Fruit fly (Drosophila melanogaster) whole organism, embryonic: ENCODE data around the gene Srr.

ENCODE experiments used
- B-H1 ChIP-seq: fragments of 200-800 bp; sonication (Bioruptor generic); IDR thresholded peaks from 3 replicates; pipeline ENCODE4 v1.3.6; 2022; ENCODE audit warnings: missing biosample characterization, missing genetic modification characterization
- CG10543 ChIP-seq: fragments of 200-800 bp; sonication (Bioruptor generic); optimal IDR thresholded peaks from 3 replicates; lab custom pipeline; 2017; ENCODE audit warnings: missing biosample characterization, mild to moderate bottlenecking, missing genetic modification characterization, moderate library complexity
- CG11398 ChIP-seq: fragments of 200-800 bp; sonication (Bioruptor generic); optimal IDR thresholded peaks from 2 replicates; lab custom pipeline; 2016; ENCODE audit warnings: missing biosample characterization, missing genetic modification characterization
- CG11696 ChIP-seq: fragments of 200-800 bp; sonication (Bioruptor generic); IDR thresholded peaks from 2 replicates; pipeline ENCODE4 v1.3.6; 2022; ENCODE audit warnings: missing biosample characterization, missing genetic modification characterization
- CG12769 ChIP-seq: fragments of 200-800 bp; sonication (Bioruptor generic); optimal IDR thresholded peaks from 2 replicates; lab custom pipeline; 2019; ENCODE audit warnings: missing biosample characterization, mild to moderate bottlenecking, missing genetic modification characterization, moderate library complexity
- CG13424 ChIP-seq: fragments of 200-800 bp; sonication (Bioruptor generic); optimal IDR thresholded peaks from 2 replicates; lab custom pipeline; 2019; ENCODE audit warnings: missing biosample characterization, mild to moderate bottlenecking, missing genetic modification characterization, moderate library complexity
- CG15601 ChIP-seq: fragments of 200-800 bp; sonication (Bioruptor generic); optimal IDR thresholded peaks from 3 replicates; lab custom pipeline; 2019; ENCODE audit warnings: missing biosample characterization, mild to moderate bottlenecking, missing genetic modification characterization, moderate library complexity
- CG2199 ChIP-seq: fragments of 200-800 bp; sonication (Bioruptor generic); IDR thresholded peaks from 3 replicates; pipeline ENCODE4 v1.3.6; 2022; ENCODE audit warnings: missing biosample characterization, missing genetic modification characterization
- CG2678 ChIP-seq: fragments of 200-800 bp; sonication (Bioruptor generic); optimal IDR thresholded peaks from 3 replicates; lab custom pipeline; 2019; ENCODE audit warnings: missing biosample characterization, mild to moderate bottlenecking, missing genetic modification characterization, moderate library complexity
- CG30403 ChIP-seq: fragments of 200-800 bp; sonication (Bioruptor generic); optimal IDR thresholded peaks from 3 replicates; lab custom pipeline; 2016; ENCODE audit warnings: missing biosample characterization, missing genetic modification characterization
- CG32772 ChIP-seq: fragments of 200-800 bp; sonication (Bioruptor generic); IDR thresholded peaks from 2 replicates; pipeline ENCODE4 v1.3.6; 2022; ENCODE audit warnings: missing biosample characterization, missing genetic modification characterization
- CG34376 ChIP-seq: fragments of 200-800 bp; sonication (Bioruptor generic); optimal IDR thresholded peaks from 2 replicates; lab custom pipeline; 2018; ENCODE audit warnings: missing biosample characterization, mild to moderate bottlenecking, missing genetic modification characterization
- CG7786 ChIP-seq: fragments of 200-800 bp; sonication (Bioruptor generic); optimal IDR thresholded peaks from 2 replicates; lab custom pipeline; 2016; ENCODE audit warnings: missing biosample characterization, missing genetic modification characterization
- Hr3 ChIP-seq: fragments of 200-800 bp; sonication (Bioruptor generic); optimal IDR thresholded peaks from 3 replicates; lab custom pipeline; 2016; ENCODE audit warnings: missing biosample characterization, missing genetic modification characterization
- Hr39 ChIP-seq: fragments of >200 bp; optimal IDR thresholded peaks from 2 replicates; lab custom pipeline; 2017
- Hr78 ChIP-seq, 2 experiments: fragments of 200-800 bp in 1 of 2; fragments of >200 bp in 1 of 2; sonication (Bioruptor generic) in 1 of 2; optimal IDR thresholded peaks; 2 replicates each; lab custom pipeline; 2017 to 2019; ENCODE audit warnings: missing biosample characterization in 2 of 2, missing genetic modification characterization in 2 of 2, mild to moderate bottlenecking in 1 of 2, moderate library complexity in 1 of 2
- Kr ChIP-seq: fragments of 200-800 bp; sonication (Bioruptor generic); optimal IDR thresholded peaks from 2 replicates; lab custom pipeline; 2017; ENCODE audit warnings: missing biosample characterization, mild to moderate bottlenecking, missing genetic modification characterization
- Pdp1 ChIP-seq, 2 experiments: fragments of 200-800 bp; sonication (Bioruptor generic); optimal IDR thresholded peaks; 3 replicates each; lab custom pipeline; 2016; ENCODE audit warnings: missing biosample characterization in 2 of 2, missing genetic modification characterization in 2 of 2, mild to moderate bottlenecking in 1 of 2, moderate library complexity in 1 of 2
- Six4 ChIP-seq: fragments of 200-800 bp; sonication (Bioruptor generic); optimal IDR thresholded peaks from 2 replicates; lab custom pipeline; 2016; ENCODE audit warnings: missing biosample characterization, missing genetic modification characterization
- YL-1 ChIP-seq: fragments of 200-800 bp; sonication (Bioruptor generic); optimal IDR thresholded peaks from 3 replicates; lab custom pipeline; 2017; ENCODE audit warnings: missing biosample characterization, mild to moderate bottlenecking, missing genetic modification characterization
- ash1 ChIP-seq: fragments of 200-800 bp; sonication (Bioruptor generic); optimal IDR thresholded peaks from 2 replicates; lab custom pipeline; 2018; ENCODE audit warnings: missing biosample characterization, mild to moderate bottlenecking, missing genetic modification characterization
- bigmax ChIP-seq: fragments of 200-800 bp; sonication (Bioruptor generic); optimal IDR thresholded peaks from 2 replicates; lab custom pipeline; 2018; ENCODE audit warnings: missing biosample characterization, mild to moderate bottlenecking, missing genetic modification characterization
- chinmo ChIP-seq: fragments of 200-800 bp; sonication (Bioruptor generic); IDR thresholded peaks from 4 replicates; pipeline ENCODE4 v1.3.6; 2022; ENCODE audit warnings: missing biosample characterization, missing genetic modification characterization; ENCODE audit not compliant: partially characterized antibody
- ci ChIP-seq: fragments of 200-800 bp; sonication (Bioruptor generic); IDR thresholded peaks from 3 replicates; pipeline ENCODE4 v1.3.6; 2022; ENCODE audit warnings: missing biosample characterization, missing genetic modification characterization
- crc ChIP-seq: fragments of 200-800 bp; sonication (Bioruptor generic); optimal IDR thresholded peaks from 2 replicates; lab custom pipeline; 2016; ENCODE audit warnings: missing biosample characterization, missing genetic modification characterization
- crol ChIP-seq: fragments of 200-800 bp; sonication (Bioruptor generic); IDR thresholded peaks from 2 replicates; pipeline ENCODE4 v1.3.6; 2022; ENCODE audit warnings: missing biosample characterization, missing genetic modification characterization
- cwo ChIP-seq: fragments of 200-800 bp; sonication (Bioruptor generic); optimal IDR thresholded peaks from 3 replicates; lab custom pipeline; 2017; ENCODE audit warnings: missing biosample characterization, missing genetic modification characterization, mild to moderate bottlenecking, moderate library complexity, missing genetic modification reagents
- ftz-f1 ChIP-seq: fragments of 200-800 bp; sonication (Bioruptor generic); optimal IDR thresholded peaks from 2 replicates; lab custom pipeline; 2016; ENCODE audit warnings: missing biosample characterization, missing genetic modification characterization
- ind ChIP-seq: fragments of 200-800 bp; sonication (Bioruptor generic); optimal IDR thresholded peaks from 3 replicates; lab custom pipeline; 2016; ENCODE audit warnings: missing biosample characterization, missing genetic modification characterization
- insv ChIP-seq, 2 experiments: fragments of 200-800 bp; sonication (Bioruptor generic); optimal IDR thresholded peaks; 3 replicates each; lab custom pipeline; 2016 to 2018; ENCODE audit warnings: missing biosample characterization in 2 of 2, missing genetic modification characterization in 2 of 2
- inv ChIP-seq: fragments of 200-800 bp; sonication (Bioruptor generic); IDR thresholded peaks from 2 replicates; pipeline ENCODE4 v1.3.6; 2022; ENCODE audit warnings: missing biosample characterization, missing genetic modification characterization; ENCODE audit not compliant: partially characterized antibody
- kni ChIP-seq: fragments of 200-800 bp; sonication (Bioruptor generic); optimal IDR thresholded peaks from 3 replicates; lab custom pipeline; 2017; ENCODE audit warnings: mild to moderate bottlenecking, missing biosample characterization, missing genetic modification reagents, missing genetic modification characterization
- lbe ChIP-seq: fragments of 200-800 bp; sonication (Bioruptor generic); optimal IDR thresholded peaks from 2 replicates; lab custom pipeline; 2016; ENCODE audit warnings: missing biosample characterization, mild to moderate bottlenecking, missing genetic modification characterization
- mirr ChIP-seq: fragments of 200-800 bp; sonication (Bioruptor generic); optimal IDR thresholded peaks from 3 replicates; lab custom pipeline; 2018; ENCODE audit warnings: missing biosample characterization, mild to moderate bottlenecking, missing genetic modification characterization
- mld ChIP-seq: fragments of 200-800 bp; sonication (Bioruptor generic); IDR thresholded peaks from 3 replicates; pipeline ENCODE4 v1.3.6; 2022; ENCODE audit warnings: missing biosample characterization, missing genetic modification characterization; ENCODE audit not compliant: partially characterized antibody
- pan ChIP-seq, 4 experiments: fragments of >200 bp in 3 of 4; fragments of 200-800 bp in 1 of 4; sonication (Bioruptor generic) in 1 of 4; optimal IDR thresholded peaks in 3 of 4; IDR thresholded peaks in 1 of 4; 2 replicates each; pipeline versions ENCODE4 v1.3.6 to Lab custom; 2017 to 2022; ENCODE audit warnings: missing biosample characterization in 2 of 4, missing genetic modification characterization in 2 of 4, mixed read lengths in 1 of 4
- pb ChIP-seq: fragments of 200-800 bp; sonication (Bioruptor generic); optimal IDR thresholded peaks from 3 replicates; lab custom pipeline; 2016; ENCODE audit warnings: missing biosample characterization, missing genetic modification characterization
- pros ChIP-seq: fragments of 200-800 bp; sonication (Bioruptor generic); optimal IDR thresholded peaks from 3 replicates; lab custom pipeline; 2019; ENCODE audit warnings: missing biosample characterization, mild to moderate bottlenecking, missing genetic modification characterization, moderate library complexity
- sens ChIP-seq: fragments of 200-800 bp; sonication (Bioruptor generic); peaks from one replicate; lab custom pipeline; 2016; ENCODE audit warnings: missing biosample characterization, missing genetic modification characterization
- so ChIP-seq: fragments of 200-800 bp; sonication (Bioruptor generic); IDR thresholded peaks from 3 replicates; pipeline ENCODE4 v1.3.6; 2022; ENCODE audit warnings: missing biosample characterization, missing genetic modification characterization
- sr ChIP-seq: fragments of 200-800 bp; sonication (Bioruptor generic); IDR thresholded peaks from 3 replicates; pipeline ENCODE4 v1.3.6; 2022; ENCODE audit warnings: missing biosample characterization, missing genetic modification characterization
- sug ChIP-seq: fragments of 200-800 bp; optimal IDR thresholded peaks from 2 replicates; lab custom pipeline; 2019; ENCODE audit warnings: missing biosample characterization, mild to moderate bottlenecking, missing genetic modification characterization, moderate library complexity
- twi ChIP-seq: fragments of 200-800 bp; optimal IDR thresholded peaks from 2 replicates; lab custom pipeline; 2019; ENCODE audit warnings: missing biosample characterization, mild to moderate bottlenecking, missing genetic modification characterization, moderate library complexity
- zen ChIP-seq: fragments of 200-800 bp; sonication (Bioruptor generic); optimal IDR thresholded peaks from 3 replicates; lab custom pipeline; 2018; ENCODE audit warnings: missing biosample characterization, mild to moderate bottlenecking, missing genetic modification characterization, moderate library complexity

Gene Srr

DNA sequence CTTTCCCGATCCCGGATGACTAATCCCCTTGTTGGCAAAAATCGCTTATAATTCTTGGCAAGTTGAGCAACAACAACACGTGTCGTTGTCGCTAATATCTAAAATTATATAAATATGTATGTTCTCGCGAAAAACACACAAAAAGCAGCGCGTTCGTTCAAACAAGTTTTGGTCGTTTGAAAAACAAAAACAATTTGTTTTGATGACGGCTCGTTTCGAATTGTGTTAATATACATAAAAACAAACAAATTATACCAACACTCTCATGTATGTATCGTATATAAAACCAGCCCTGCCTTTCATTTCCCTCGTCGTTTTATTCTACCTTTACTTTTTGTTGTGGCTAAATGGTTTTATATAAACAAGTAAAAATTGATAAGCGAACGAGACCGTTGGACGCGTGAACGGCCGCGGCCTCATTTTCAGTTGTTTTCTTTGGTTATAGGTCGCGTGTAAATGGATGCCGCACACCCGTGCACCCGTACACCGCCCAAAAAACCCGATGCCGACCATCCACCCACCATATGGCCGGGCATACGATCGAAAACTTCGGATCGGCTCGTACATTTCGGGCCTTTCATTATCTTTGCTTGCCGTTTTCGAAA is 20.9 kb upstream of the Srr start (continued):
- TF ChIP-seq CG2678 (no peak), CG11696 (no peak), Hr78 (GFP tag; optimal IDR thresholded peaks at IDR 0.05; lab: Kevin White, UChicago) (peak in 1 of 2 experiments; percentile 55), CG34376 (peak; percentile 47), CG15601 (tag; lab: Kevin White, UChicago) (no peak), zen (tag; lab: Kevin White, UChicago) (peak; percentile 50), CG32772 (GFP tag; lab: Robert Waterston, UW) (no peak), CG2199 (GFP tag; lab: Robert Waterston, UW) (peak; percentile 88), pb (GFP tag; lab: Kevin White, UChicago) (no peak), insv (GFP tag; optimal IDR thresholded peaks at IDR 0.05; lab: Kevin White, UChicago) (peak in 1 of 2 experiments; percentile 16), pan (optimal IDR thresholded peaks at IDR 0.05; lab: Kevin White, UChicago) (no peak), pan (GFP tag; optimal IDR thresholded peaks at IDR 0.05 in 1 of 2, IDR thresholded peaks at IDR 0.05 in 1 of 2) (no peak), bigmax (GFP tag; lab: Kevin White, UChicago) (peak; percentile 8), ftz-f1 (GFP tag; lab: Kevin White, UChicago) (peak; percentile 64), mirr (GFP tag; lab: Kevin White, UChicago) (peak; percentile 59), CG11398 (GFP tag; lab: Kevin White, UChicago) (no peak), ci (GFP tag; lab: Robert Waterston, UW) (no peak; the same call in 2 of the 3 replicates), Six4 (no peak), cwo (GFP tag; lab: Kevin White, UChicago) (peak; percentile 96), sug (peak; percentile 63), twi (tag; lab: Kevin White, UChicago) (peak; percentile 96), Hr3 (GFP tag; lab: Kevin White, UChicago) (peak; percentile 36), YL-1 (no peak), lbe (GFP tag; lab: Kevin White, UChicago) (peak; percentile 27), CG10543 (GFP tag; lab: Kevin White, UChicago) (peak; percentile 89), crol (GFP tag; lab: Robert Waterston, UW) (peak; percentile 72; the same call in 1 of the 2 replicates), CG12769 (tag; lab: Kevin White, UChicago) (peak; percentile 91), inv (GFP tag; lab: Robert Waterston, UW) (no peak), Kr (GFP tag; lab: Kevin White, UChicago) (no peak), CG13424 (tag; lab: Kevin White, UChicago) (no peak), kni (peak; percentile 36), Pdp1 (GFP tag; optimal IDR thresholded peaks at IDR 0.05; lab: Kevin White, UChicago) (peak in 1 of 2 experiments; percentile 69), so (GFP tag; lab: Robert Waterston, UW) (peak; percentile 46; the same call in 1 of the 3 replicates), ash1 (GFP tag; lab: Kevin White, UChicago) (peak; percentile 52), Hr39 (lab: Kevin White, UChicago) (no peak), B-H1 (no peak), chinmo (GFP tag; lab: Robert Waterston, UW) (peak; percentile 52; the same call in 1 of the 4 replicates), sr (GFP tag; lab: Robert Waterston, UW) (peak; percentile 83; the same call in 2 of the 3 replicates), crc (GFP tag; lab: Kevin White, UChicago) (no peak), pros (GFP tag; lab: Kevin White, UChicago) (peak; percentile 31), sens (peak; percentile 46), CG30403 (GFP tag; lab: Kevin White, UChicago) (no peak), ind (GFP tag; lab: Kevin White, UChicago) (no peak), CG7786 (no peak), mld (GFP tag; lab: Robert Waterston, UW) (no peak)
- TF ChIP-seq, all 482 proteins: peak for 44
